Worm (Caenorhabditis elegans): ENCODE data around the gene R10D12.13.

R10D12.13 gene

ce11 chrV:13926398-13926797 is 35.8 kb upstream of the R10D12.13 start, which contains the start of gene srxa-12:
Gene srxa-12 (plus strand): TSS chrV:13926698.
- no peak for TF ChIP-seq F37B4.10 (GFP tag; IDR thresholded peaks at IDR 0.05)
- TF ChIP-seq madf-10 (tag; optimal IDR thresholded peaks at IDR 0.05), result no peak
- no peak for TF ChIP-seq lir-1 (GFP tag; conservative IDR thresholded peaks at IDR 0.05)
- TF ChIP-seq egrh-3 (GFP tag; IDR thresholded peaks at IDR 0.05), result no peak
- TF ChIP-seq dpl-1 (GFP tag; optimal IDR thresholded peaks at IDR 0.05), result no peak
- TF ChIP-seq die-1 (tag; optimal IDR thresholded peaks at IDR 0.05), result no peak
- TF ChIP-seq repo-1 (tag; optimal IDR thresholded peaks at IDR 0.05), result no peak
- no peak for TF ChIP-seq xnd-1 (tag; optimal IDR thresholded peaks at IDR 0.05)
- no peak for TF ChIP-seq B0035.1 (tag; optimal IDR thresholded peaks at IDR 0.05)
- no peak for TF ChIP-seq nhr-27 (tag; optimal IDR thresholded peaks at IDR 0.05)
- no peak for TF ChIP-seq attf-5 (GFP tag; optimal IDR thresholded peaks at IDR 0.05)
- no peak for TF ChIP-seq hrde-1 (tag; optimal IDR thresholded peaks at IDR 0.05; ENCODE audit: borderline replicate concordance)
- TF ChIP-seq hmg-20 (GFP tag; IDR thresholded peaks at IDR 0.05), result no peak
- no peak for TF ChIP-seq sea-2 (GFP tag; IDR thresholded peaks at IDR 0.05)
- no peak for TF ChIP-seq ceh-27 (GFP tag; optimal IDR thresholded peaks at IDR 0.05)
- TF ChIP-seq tlf-1 (GFP tag; optimal IDR thresholded peaks at IDR 0.05), result no peak
- TF ChIP-seq rcor-1 (GFP tag; IDR thresholded peaks at IDR 0.05), result no peak
- TF ChIP-seq hsf-1 (GFP tag; IDR thresholded peaks at IDR 0.05), result no peak
- TF ChIP-seq somi-1 (GFP tag; optimal IDR thresholded peaks at IDR 0.05), result no peak
- no peak for TF ChIP-seq F10E7.11 (tag; optimal IDR thresholded peaks at IDR 0.05)

ce11 chrV:13929503-13929902 is 32.7 kb upstream of the R10D12.13 start, which contains the start of gene srxa-13:
Gene srxa-13 (plus strand): TSS chrV:13929803.
- TF ChIP-seq C06A6.2 (GFP tag; conservative IDR thresholded peaks at IDR 0.05), result no peak
- TF ChIP-seq xnd-1 (tag; optimal IDR thresholded peaks at IDR 0.05), result no peak
- TF ChIP-seq F57A8.1 (GFP tag; optimal IDR thresholded peaks at IDR 0.05), result no peak
- TF ChIP-seq unc-62 (GFP tag; optimal IDR thresholded peaks at IDR 0.05), result no peak
- no peak for TF ChIP-seq snpc-1.3 (tag; optimal IDR thresholded peaks at IDR 0.05; ENCODE audit: insufficient read depth)
- no peak for TF ChIP-seq F22D6.2 (tag; optimal IDR thresholded peaks at IDR 0.05)
- TF ChIP-seq nhr-179 (tag; optimal IDR thresholded peaks at IDR 0.05), result no peak
- no peak for TF ChIP-seq rcor-1 (GFP tag; IDR thresholded peaks at IDR 0.05)

- TF ChIP-seq hmg-20 (GFP tag; IDR thresholded peaks at IDR 0.05), result no peak
- TF ChIP-seq madf-3 (GFP tag; IDR thresholded peaks at IDR 0.05), result no peak
- TF ChIP-seq nhr-80 (tag; optimal IDR thresholded peaks at IDR 0.05), result no peak
- no peak for TF ChIP-seq B0261.1 (tag; optimal IDR thresholded peaks at IDR 0.05)
- TF ChIP-seq F23B12.7 (tag; optimal IDR thresholded peaks at IDR 0.05; ENCODE audit: insufficient read depth), result no peak
- TF ChIP-seq akir-1 (GFP tag; optimal IDR thresholded peaks at IDR 0.05), result no peak
- TF ChIP-seq F52B5.7 (tag; optimal IDR thresholded peaks at IDR 0.05), result no peak
These were observed 31.0 kb upstream of the R10D12.13 start, which contains the start of gene C06B3.16 for ce11 chrV:13931225-13931624. Gene C06B3.16 (plus strand): TSS chrV:13931525.

- TF ChIP-seq unc-62 (GFP tag; optimal IDR thresholded peaks at IDR 0.05) (no peak), ceh-100 (GFP tag; IDR thresholded peaks at IDR 0.05) (no peak), C06A6.2 (GFP tag; conservative IDR thresholded peaks at IDR 0.05) (no peak), ceh-91 (GFP tag; IDR thresholded peaks at IDR 0.05) (no peak), tbp1 (GFP tag; optimal IDR thresholded peaks at IDR 0.05) (no peak), unc-130 (GFP tag; optimal IDR thresholded peaks at IDR 0.05) (no peak), Y67H2A.10 (GFP tag; conservative IDR thresholded peaks at IDR 0.05) (no peak), mel-28 (tag; optimal IDR thresholded peaks at IDR 0.05; ENCODE audit: borderline replicate concordance) (no peak), egrh-3 (GFP tag; IDR thresholded peaks at IDR 0.05) (no peak)
These were observed 30.3 kb upstream of the R10D12.13 start for ce11 chrV:13931952-13932351.

All from whole organism, young adult.